Fruit fly (Drosophila melanogaster): Measurements from ENCODE around the gene Reps.

Reps gene

dm6 chr2L:11091111-11091510 is 15.3 kb downstream of the Reps start, which contains the start of gene Wdr59:
Gene Wdr59, plus strand, starts transcription at chr2L:11091444.
- TF ChIP-seq Jarid2 (GFP tag; optimal IDR thresholded peaks at IDR 0.05) (no peak), H2.0 (GFP tag; IDR thresholded peaks at IDR 0.05) (no peak), CG18619 (GFP tag; optimal IDR thresholded peaks at IDR 0.05) (no peak), CTCF (GFP tag; optimal IDR thresholded peaks at IDR 0.05) (no peak), scrt (GFP tag; optimal IDR thresholded peaks at IDR 0.05) (peak; percentile 52), CG10462 (GFP tag; optimal IDR thresholded peaks at IDR 0.05) (no peak), CG14050 (GFP tag; IDR thresholded peaks at IDR 0.05) (no peak), lola (GFP tag; optimal IDR thresholded peaks at IDR 0.05) (peak in 1 of 3 experiments; percentile 59), pan (optimal IDR thresholded peaks at IDR 0.05) (no peak), pan (GFP tag; optimal IDR thresholded peaks at IDR 0.05 in 1 of 2, IDR thresholded peaks at IDR 0.05 in 1 of 2) (peak in 1 of 2 experiments; percentile 25), CG4617 (GFP tag; optimal IDR thresholded peaks at IDR 0.05; ENCODE audit: borderline replicate concordance) (peak; percentile 35), inv (GFP tag; IDR thresholded peaks at IDR 0.05; ENCODE audit: partially characterized antibody) (peak; percentile 60), CkIIα-i1 (GFP tag; IDR thresholded peaks at IDR 0.05) (no peak), maf-S (GFP tag; optimal IDR thresholded peaks at IDR 0.05) (no peak), Med (GFP tag) (peak; percentile 33), sisA (GFP tag; IDR thresholded peaks at IDR 0.05) (no peak), slp2 (GFP tag; optimal IDR thresholded peaks at IDR 0.05) (no peak), knrl (GFP tag; IDR thresholded peaks at IDR 0.05; ENCODE audit: partially characterized antibody) (peak; percentile 72), ro (GFP tag; IDR thresholded peaks at IDR 0.05) (no peak), CG17612 (GFP tag; IDR thresholded peaks at IDR 0.05) (no peak), sens (GFP tag) (peak; percentile 80), vnd (GFP tag; IDR thresholded peaks at IDR 0.05; ENCODE audit: partially characterized antibody) (peak; percentile 52; the same call in 2 of the 3 replicates), CG8388 (GFP tag; optimal IDR thresholded peaks at IDR 0.05) (no peak), usp (GFP tag; optimal IDR thresholded peaks at IDR 0.05) (no peak), sna (GFP tag; IDR thresholded peaks at IDR 0.05; ENCODE audit: partially characterized antibody) (peak; percentile 52), Atf-2 (GFP tag; optimal IDR thresholded peaks at IDR 0.05) (no peak), TFAM (GFP tag; optimal IDR thresholded peaks at IDR 0.05) (no peak), CG6254 (GFP tag; optimal IDR thresholded peaks at IDR 0.05) (no peak), CG18764 (GFP tag; optimal IDR thresholded peaks at IDR 0.05) (peak; percentile 19), Ada2b (GFP tag; IDR thresholded peaks at IDR 0.05) (no peak), CG34224 (GFP tag; IDR thresholded peaks at IDR 0.05; ENCODE audit: partially characterized antibody) (peak; percentile 72; the same call in 2 of the 3 replicates), Chrac-16 (GFP tag; optimal IDR thresholded peaks at IDR 0.05) (peak; percentile 55), CG18476 (GFP tag; optimal IDR thresholded peaks at IDR 0.05) (peak; percentile 39), prd (optimal IDR thresholded peaks at IDR 0.05) (no peak), prd (GFP tag; IDR thresholded peaks at IDR 0.05) (peak; percentile 59; the same call in 1 of the 3 replicates), Hmr (GFP tag; optimal IDR thresholded peaks at IDR 0.05) (no peak), zen (tag; optimal IDR thresholded peaks at IDR 0.05) (peak; percentile 42), CG6175 (GFP tag; IDR thresholded peaks at IDR 0.05) (no peak), YL-1 (GFP tag; optimal IDR thresholded peaks at IDR 0.05) (peak; percentile 25), tgo (GFP tag; IDR thresholded peaks at IDR 0.05) (peak; percentile 36; the same call in 1 of the 3 replicates), pnt (GFP tag; optimal IDR thresholded peaks at IDR 0.05) (no peak), yki (optimal IDR thresholded peaks at IDR 0.05) (no peak), E2f1 (GFP tag; IDR thresholded peaks at IDR 0.05) (peak; percentile 41), ab (GFP tag; optimal IDR thresholded peaks at IDR 0.05) (no peak), CG32772 (GFP tag; IDR thresholded peaks at IDR 0.05) (peak; percentile 31; the same call in 1 of the 2 replicates), Sry-δ (GFP tag; optimal IDR thresholded peaks at IDR 0.05) (peak; percentile 50), sima (GFP tag; optimal IDR thresholded peaks at IDR 0.05) (no peak), CG9215 (GFP tag; IDR thresholded peaks at IDR 0.05) (no peak), CG7786 (GFP tag; optimal IDR thresholded peaks at IDR 0.05) (no peak), ssp (GFP tag; IDR thresholded peaks at IDR 0.05) (0 out of 2 replicates have a peak, but pooled peaks have one; percentile 13), luna (GFP tag; optimal IDR thresholded peaks at IDR 0.05) (no peak), CG7963 (GFP tag; IDR thresholded peaks at IDR 0.05; ENCODE audit: partially characterized antibody) (0 out of 3 replicates have a peak, but pooled peaks have one; percentile 48)

Measured in whole organism, embryonic.